Fruit fly (Drosophila melanogaster): ENCODE measurements around the gene CG12084.

The CG12084 gene

dm6 chr3L:1488592-1489183, 7.8 kb downstream of the CG12084 start (continued):
- TF ChIP-seq row (GFP tag; IDR thresholded peaks at IDR 0.05) (peak; percentile 38; the same call in 1 of the 3 replicates), zen (tag; optimal IDR thresholded peaks at IDR 0.05) (no peak), CG6254 (GFP tag; optimal IDR thresholded peaks at IDR 0.05) (no peak), CG6654 (GFP tag; optimal IDR thresholded peaks at IDR 0.05) (no peak), pros (GFP tag; optimal IDR thresholded peaks at IDR 0.05) (peak; percentile 100), nom (GFP tag; optimal IDR thresholded peaks at IDR 0.05) (peak; percentile 17), Dip2 (GFP tag; IDR thresholded peaks at IDR 0.05) (no peak), CG7963 (GFP tag; IDR thresholded peaks at IDR 0.05; ENCODE audit: partially characterized antibody) (peak; percentile 51; the same call in 2 of the 3 replicates), Nf-YA (GFP tag; IDR thresholded peaks at IDR 0.05) (0 out of 2 replicates have a peak, but pooled peaks have one; percentile 23), CG30020 (tag; optimal IDR thresholded peaks at IDR 0.05) (no peak), CG14014 (GFP tag; IDR thresholded peaks at IDR 0.05) (peak; percentile 22; the same call in 1 of the 2 replicates), CG17328 (GFP tag; IDR thresholded peaks at IDR 0.05) (no peak), CG31224 (GFP tag; IDR thresholded peaks at IDR 0.05) (no peak), mld (GFP tag; IDR thresholded peaks at IDR 0.05; ENCODE audit: partially characterized antibody) (peak; percentile 77; the same call in 2 of the 3 replicates), so (GFP tag; IDR thresholded peaks at IDR 0.05) (peak; percentile 46; the same call in 2 of the 3 replicates), vvl (GFP tag; IDR thresholded peaks at IDR 0.05) (peak; percentile 50; the same call in 1 of the 2 replicates), unc-4 (GFP tag; IDR thresholded peaks at IDR 0.05; ENCODE audit: partially characterized antibody) (peak; percentile 55), cato (GFP tag; optimal IDR thresholded peaks at IDR 0.05; ENCODE audit: borderline replicate concordance) (no peak), chm (GFP tag; IDR thresholded peaks at IDR 0.05) (0 out of 2 replicates have a peak, but pooled peaks have one; percentile 35), Opbp (GFP tag; IDR thresholded peaks at IDR 0.05; ENCODE audit: partially characterized antibody) (peak; percentile 86), sim (GFP tag; IDR thresholded peaks at IDR 0.05) (no peak), CG11456 (GFP tag; IDR thresholded peaks at IDR 0.05) (no peak), zfh2 (GFP tag; optimal IDR thresholded peaks at IDR 0.05) (no peak), pfk (GFP tag; optimal IDR thresholded peaks at IDR 0.05) (no peak), NC2β (GFP tag; optimal IDR thresholded peaks at IDR 0.05) (no peak), CG16813 (GFP tag; IDR thresholded peaks at IDR 0.05; ENCODE audit: partially characterized antibody) (peak; percentile 63), PHDP (tag; optimal IDR thresholded peaks at IDR 0.05) (peak; percentile 14), CG15479 (GFP tag; optimal IDR thresholded peaks at IDR 0.05) (no peak), shn (GFP tag; optimal IDR thresholded peaks at IDR 0.05) (no peak), CG6813 (GFP tag; optimal IDR thresholded peaks at IDR 0.05) (peak; percentile 13), gsb-n (tag; optimal IDR thresholded peaks at IDR 0.05) (no peak), CG12659 (GFP tag; optimal IDR thresholded peaks at IDR 0.05) (no peak), Doc3 (GFP tag; IDR thresholded peaks at IDR 0.05; ENCODE audit: partially characterized antibody) (0 out of 3 replicates have a peak, but pooled peaks have one; percentile 43), Eip74EF (GFP tag; optimal IDR thresholded peaks at IDR 0.05) (peak in 1 of 2 experiments; percentile 76), CG3995 (GFP tag; optimal IDR thresholded peaks at IDR 0.05) (no peak), rib (GFP tag; IDR thresholded peaks at IDR 0.05) (no peak), CG2120 (GFP tag; optimal IDR thresholded peaks at IDR 0.05) (peak; percentile 1), amos (GFP tag; IDR thresholded peaks at IDR 0.05; ENCODE audit: partially characterized antibody) (peak; percentile 62), HLH54F (GFP tag; optimal IDR thresholded peaks at IDR 0.05) (no peak), Sin3A (optimal IDR thresholded peaks at IDR 0.05) (no peak), Hr78 (GFP tag; optimal IDR thresholded peaks at IDR 0.05) (peak in 1 of 2 experiments; percentile 10), CG42726 (GFP tag; IDR thresholded peaks at IDR 0.05; ENCODE audit: partially characterized antibody) (peak; percentile 85), CG34224 (GFP tag; IDR thresholded peaks at IDR 0.05; ENCODE audit: partially characterized antibody) (peak; percentile 33; the same call in 1 of the 3 replicates), CTCF (GFP tag; optimal IDR thresholded peaks at IDR 0.05) (peak; percentile 92), inv (GFP tag; IDR thresholded peaks at IDR 0.05; ENCODE audit: partially characterized antibody) (peak; percentile 58), sd (tag; optimal IDR thresholded peaks at IDR 0.05) (peak; percentile 88), tgo (GFP tag; IDR thresholded peaks at IDR 0.05) (no peak), unpg (GFP tag; optimal IDR thresholded peaks at IDR 0.05) (peak; percentile 1)
